Worm (Caenorhabditis elegans) whole organism, L1 larva: ENCODE results near the gene Y73B6BL.31.

Experiments used
- C04F5.9 ChIP-seq: sonication (generic microtip); optimal IDR thresholded peaks from 2 replicates; lab custom pipeline; 2016; ENCODE audit warnings: missing genetic modification characterization, missing compliant biosample characterization
- ama-1 ChIP-seq: fragments of 150-350 bp; optimal IDR thresholded peaks from 2 replicates; lab custom pipeline; 2014
- fkh-10 ChIP-seq: sonication (generic microtip); optimal IDR thresholded peaks from 2 replicates; lab custom pipeline; 2017; ENCODE audit warnings: missing biosample characterization, missing genetic modification reagents, missing genetic modification characterization
- fkh-8 ChIP-seq: sonication (generic microtip); optimal IDR thresholded peaks from 2 replicates; lab custom pipeline; 2016; ENCODE audit warnings: mild to moderate bottlenecking, missing genetic modification characterization, missing compliant biosample characterization
- nhr-12 ChIP-seq: sonication (generic microtip); optimal IDR thresholded peaks from 2 replicates; lab custom pipeline; 2017; ENCODE audit warnings: missing biosample characterization, missing genetic modification characterization
- nhr-237 ChIP-seq: fragments of 150-350 bp; optimal IDR thresholded peaks from 2 replicates; lab custom pipeline; 2014; ENCODE audit warnings: missing biosample characterization, missing genetic modification characterization
- pag-3 ChIP-seq: sonication (generic microtip); optimal IDR thresholded peaks from 2 replicates; lab custom pipeline; 2017; ENCODE audit warnings: missing genetic modification characterization, mild to moderate bottlenecking, missing compliant biosample characterization, antibody characterized with exemption, borderline replicate concordance; ENCODE audit not compliant: insufficient read depth
- skn-1 ChIP-seq: fragments of 150-350 bp; optimal IDR thresholded peaks from 2 replicates; lab custom pipeline; 2014; ENCODE audit warnings: missing biosample characterization, missing genetic modification characterization
- unc-130 ChIP-seq: fragments of 150-350 bp; optimal IDR thresholded peaks from 2 replicates; lab custom pipeline; 2017; ENCODE audit warnings: missing biosample characterization, missing genetic modification characterization, inconsistent platforms

- TF ChIP-seq ama-1 (lab: Kevin White, UChicago) (no peak), nhr-237 (no peak), skn-1 (tag; lab: Kevin White, UChicago) (no peak), nhr-12 (tag; lab: Kevin White, UChicago) (no peak), pag-3 (no peak), fkh-8 (tag; lab: Kevin White, UChicago) (no peak), fkh-10 (GFP tag; lab: Kevin White, UChicago) (no peak), C04F5.9 (tag; lab: Kevin White, UChicago) (no peak), unc-130 (tag; lab: Kevin White, UChicago) (no peak)
Measured at ce11 chrIV:6480978-6481377, 39.3 kb downstream of the Y73B6BL.31 start.
